Fruit fly (Drosophila melanogaster) whole organism, embryonic: ENCODE measurements around the gene Mtch.

Source experiments
- B-H1 ChIP-seq: fragments of 200-800 bp; sonication (Bioruptor generic); IDR thresholded peaks from 3 replicates; pipeline ENCODE4 v1.3.6; 2022; ENCODE audit warnings: missing biosample characterization, missing genetic modification characterization
- CG10321 ChIP-seq: fragments of 200-800 bp; sonication (Bioruptor generic); IDR thresholded peaks from 2 replicates; pipeline ENCODE4 v1.3.6; 2022; ENCODE audit warnings: missing biosample characterization, missing genetic modification characterization
- CG11398 ChIP-seq: fragments of 200-800 bp; sonication (Bioruptor generic); optimal IDR thresholded peaks from 2 replicates; lab custom pipeline; 2016; ENCODE audit warnings: missing biosample characterization, missing genetic modification characterization
- CG12659 ChIP-seq: fragments of 200-800 bp; sonication (Bioruptor generic); optimal IDR thresholded peaks from 3 replicates; lab custom pipeline; 2017; ENCODE audit warnings: mild to moderate bottlenecking, missing biosample characterization, missing genetic modification reagents, missing genetic modification characterization
- CG13775 ChIP-seq: fragments of 200-800 bp; sonication (Bioruptor generic); optimal IDR thresholded peaks from 3 replicates; lab custom pipeline; 2017; ENCODE audit warnings: missing biosample characterization, mild to moderate bottlenecking, missing genetic modification characterization
- CG15514 ChIP-seq: fragments of 200-800 bp; sonication (Bioruptor generic); optimal IDR thresholded peaks from 3 replicates; lab custom pipeline; 2017; ENCODE audit warnings: missing biosample characterization, missing genetic modification characterization, mild to moderate bottlenecking, moderate library complexity, missing genetic modification reagents
- CG1602 ChIP-seq: fragments of 200-800 bp; sonication (Bioruptor generic); optimal IDR thresholded peaks from 3 replicates; lab custom pipeline; 2016; ENCODE audit warnings: missing biosample characterization, missing genetic modification characterization
- CG16779 ChIP-seq: fragments of 200-800 bp; sonication (Bioruptor generic); IDR thresholded peaks from 2 replicates; pipeline ENCODE4 v1.3.6; 2022; ENCODE audit warnings: missing biosample characterization, missing genetic modification characterization
- CG17186 ChIP-seq: fragments of 200-800 bp; sonication (Bioruptor generic); optimal IDR thresholded peaks from 3 replicates; lab custom pipeline; 2017; ENCODE audit warnings: missing biosample characterization, missing genetic modification reagents, missing genetic modification characterization
- CG18262 ChIP-seq: fragments of 200-800 bp; optimal IDR thresholded peaks from 3 replicates; lab custom pipeline; 2019; ENCODE audit warnings: missing biosample characterization, mild to moderate bottlenecking, missing genetic modification characterization, moderate library complexity
- CG2712 ChIP-seq: fragments of 200-800 bp; optimal IDR thresholded peaks from 3 replicates; lab custom pipeline; 2019; ENCODE audit warnings: missing biosample characterization, mild to moderate bottlenecking, missing genetic modification characterization, moderate library complexity
- CG31224 ChIP-seq: fragments of 200-800 bp; sonication (Bioruptor generic); IDR thresholded peaks from 2 replicates; pipeline ENCODE4 v1.3.6; 2022; ENCODE audit warnings: missing biosample characterization, missing genetic modification characterization
- CG31388 ChIP-seq: fragments of 200-800 bp; sonication (Bioruptor generic); optimal IDR thresholded peaks from 2 replicates; lab custom pipeline; 2016; ENCODE audit warnings: missing biosample characterization, missing genetic modification characterization
- CG43689 ChIP-seq: fragments of 200-800 bp; sonication (Bioruptor generic); IDR thresholded peaks from 2 replicates; pipeline ENCODE4 v1.3.6; 2022; ENCODE audit warnings: missing biosample characterization, missing genetic modification characterization
- CG4404 ChIP-seq: fragments of 200-800 bp; sonication (Bioruptor generic); IDR thresholded peaks from 2 replicates; pipeline ENCODE4 v1.3.6; 2022; ENCODE audit warnings: missing biosample characterization, missing genetic modification characterization
- CG6175 ChIP-seq: fragments of 200-800 bp; sonication (Bioruptor generic); IDR thresholded peaks from 3 replicates; pipeline ENCODE4 v1.3.6; 2022; ENCODE audit warnings: missing biosample characterization, missing genetic modification characterization
- CG6254 ChIP-seq: fragments of 200-800 bp; sonication (Bioruptor generic); optimal IDR thresholded peaks from 3 replicates; lab custom pipeline; 2017; ENCODE audit warnings: mild to moderate bottlenecking, missing biosample characterization, missing genetic modification reagents, missing genetic modification characterization
- CG8944 ChIP-seq: fragments of 200-800 bp; sonication (Bioruptor generic); optimal IDR thresholded peaks from 3 replicates; lab custom pipeline; 2016; ENCODE audit warnings: missing biosample characterization, missing genetic modification characterization
- CHES-1-like ChIP-seq: fragments of 200-800 bp; sonication (Bioruptor generic); optimal IDR thresholded peaks from 2 replicates; lab custom pipeline; 2016; ENCODE audit warnings: missing biosample characterization, missing genetic modification characterization
- Fer3 ChIP-seq: fragments of 200-800 bp; sonication (Bioruptor generic); optimal IDR thresholded peaks from 2 replicates; lab custom pipeline; 2018; ENCODE audit warnings: missing biosample characterization, mild to moderate bottlenecking, missing genetic modification characterization, moderate library complexity
- Gug ChIP-seq: fragments of 200-800 bp; sonication (Bioruptor generic); IDR thresholded peaks from 4 replicates; pipeline ENCODE4 v1.3.6; 2022; ENCODE audit warnings: missing biosample characterization, missing genetic modification characterization
- HmgD ChIP-seq: fragments of 200-800 bp; sonication (Bioruptor generic); optimal IDR thresholded peaks from 3 replicates; lab custom pipeline; 2016; ENCODE audit warnings: missing biosample characterization, missing genetic modification characterization
- Hsf ChIP-seq: fragments of 200-800 bp; sonication (Bioruptor generic); optimal IDR thresholded peaks from 3 replicates; lab custom pipeline; 2016; ENCODE audit warnings: missing biosample characterization, missing genetic modification characterization
- Lim3 ChIP-seq: fragments of 200-800 bp; sonication (Bioruptor generic); IDR thresholded peaks from 2 replicates; pipeline ENCODE4 v1.3.6; 2022; ENCODE audit warnings: missing biosample characterization, missing genetic modification characterization
- Meics ChIP-seq: fragments of 200-800 bp; sonication (Bioruptor generic); optimal IDR thresholded peaks from 2 replicates; lab custom pipeline; 2017; ENCODE audit warnings: missing biosample characterization, mild to moderate bottlenecking, missing genetic modification characterization
- Poxn ChIP-seq: fragments of 200-800 bp; sonication (Bioruptor generic); IDR thresholded peaks from 2 replicates; pipeline ENCODE4 v1.3.6; 2022; ENCODE audit warnings: missing biosample characterization, missing genetic modification characterization
- Sry-β ChIP-seq: fragments of 200-800 bp; sonication (Bioruptor generic); optimal IDR thresholded peaks from 2 replicates; lab custom pipeline; 2018; ENCODE audit warnings: missing biosample characterization, mild to moderate bottlenecking, missing genetic modification characterization, moderate library complexity
- Sry-δ ChIP-seq: fragments of 200-800 bp; sonication (Bioruptor generic); optimal IDR thresholded peaks from 2 replicates; lab custom pipeline; 2016; ENCODE audit warnings: missing biosample characterization, missing genetic modification characterization
- TFAM ChIP-seq: fragments of 200-800 bp; sonication (Bioruptor generic); optimal IDR thresholded peaks from 2 replicates; lab custom pipeline; 2017; ENCODE audit warnings: missing biosample characterization, missing genetic modification characterization, inconsistent platforms
- abd-A ChIP-seq: fragments of 200-800 bp; sonication (Bioruptor generic); optimal IDR thresholded peaks from 3 replicates; lab custom pipeline; 2019; ENCODE audit warnings: missing biosample characterization, mild to moderate bottlenecking, missing genetic modification characterization, moderate library complexity
- bsh ChIP-seq, 2 experiments: fragments of 200-800 bp; sonication (Bioruptor generic); optimal IDR thresholded peaks; 2 replicates each; lab custom pipeline; 2017 to 2018; ENCODE audit warnings: mild to moderate bottlenecking in 2 of 2, missing biosample characterization in 2 of 2, missing genetic modification characterization in 2 of 2, moderate library complexity in 1 of 2
- crp ChIP-seq, 2 experiments: fragments of 200-800 bp; sonication (Bioruptor generic); optimal IDR thresholded peaks; 2 replicates in 1 of 2; 3 replicates in 1 of 2; lab custom pipeline; 2017; ENCODE audit warnings: missing biosample characterization in 2 of 2, missing genetic modification characterization in 2 of 2, mild to moderate bottlenecking in 1 of 2, moderate library complexity in 1 of 2
- hb ChIP-seq: fragments of 200-800 bp; sonication (Bioruptor generic); IDR thresholded peaks from 3 replicates; pipeline ENCODE4 v1.3.6; 2022; ENCODE audit warnings: missing biosample characterization, missing genetic modification characterization; ENCODE audit not compliant: partially characterized antibody
- hth ChIP-seq: fragments of >200 bp; optimal IDR thresholded peaks from 2 replicates; lab custom pipeline; 2017; ENCODE audit warnings: inconsistent platforms
- insv ChIP-seq, 2 experiments: fragments of 200-800 bp; sonication (Bioruptor generic); optimal IDR thresholded peaks; 3 replicates each; lab custom pipeline; 2016 to 2018; ENCODE audit warnings: missing biosample characterization in 2 of 2, missing genetic modification characterization in 2 of 2
- kay ChIP-seq: fragments of 200-800 bp; sonication (Bioruptor generic); optimal IDR thresholded peaks from 2 replicates; lab custom pipeline; 2016; ENCODE audit warnings: missing biosample characterization, missing genetic modification characterization
- lilli ChIP-seq: fragments of 200-800 bp; sonication (Bioruptor generic); optimal IDR thresholded peaks from 3 replicates; lab custom pipeline; 2016; ENCODE audit warnings: missing biosample characterization, missing genetic modification characterization
- maf-S ChIP-seq: fragments of 200-800 bp; sonication (Bioruptor generic); optimal IDR thresholded peaks from 2 replicates; lab custom pipeline; 2016; ENCODE audit warnings: missing biosample characterization, missing genetic modification characterization
- pzg ChIP-seq: fragments of 200-800 bp; sonication (Bioruptor generic); optimal IDR thresholded peaks from 3 replicates; lab custom pipeline; 2018; ENCODE audit warnings: missing biosample characterization, mild to moderate bottlenecking, missing genetic modification characterization, moderate library complexity
- rib ChIP-seq: fragments of 200-800 bp; sonication (Bioruptor generic); IDR thresholded peaks from 2 replicates; pipeline ENCODE4 v1.3.6; 2022; ENCODE audit warnings: missing biosample characterization, missing genetic modification characterization
- row ChIP-seq: fragments of 200-800 bp; sonication (Bioruptor generic); IDR thresholded peaks from 3 replicates; pipeline ENCODE4 v1.3.6; 2022; ENCODE audit warnings: missing biosample characterization, missing genetic modification characterization
- scrt ChIP-seq: fragments of 200-800 bp; sonication (Bioruptor generic); optimal IDR thresholded peaks from 2 replicates; lab custom pipeline; 2018; ENCODE audit warnings: missing biosample characterization, mild to moderate bottlenecking, missing genetic modification characterization, moderate library complexity
- sima ChIP-seq: fragments of 200-800 bp; sonication (Bioruptor generic); optimal IDR thresholded peaks from 2 replicates; lab custom pipeline; 2016; ENCODE audit warnings: missing biosample characterization, missing genetic modification characterization
- so ChIP-seq: fragments of 200-800 bp; sonication (Bioruptor generic); IDR thresholded peaks from 3 replicates; pipeline ENCODE4 v1.3.6; 2022; ENCODE audit warnings: missing biosample characterization, missing genetic modification characterization
- stc ChIP-seq: fragments of 200-800 bp; sonication (Bioruptor generic); IDR thresholded peaks from 2 replicates; pipeline ENCODE4 v1.3.6; 2022; ENCODE audit warnings: missing biosample characterization, missing genetic modification characterization
- tio ChIP-seq: fragments of 200-800 bp; sonication (Bioruptor generic); optimal IDR thresholded peaks from 2 replicates; lab custom pipeline; 2017; ENCODE audit warnings: missing biosample characterization, missing genetic modification characterization, inconsistent platforms
- vfl ChIP-seq: fragments of 200-800 bp; sonication (Bioruptor generic); optimal IDR thresholded peaks from 2 replicates; lab custom pipeline; 2016; ENCODE audit warnings: missing biosample characterization, missing genetic modification characterization
- vnd ChIP-seq: fragments of 200-800 bp; sonication (Bioruptor generic); IDR thresholded peaks from 3 replicates; pipeline ENCODE4 v1.3.6; 2022; ENCODE audit warnings: missing biosample characterization, missing genetic modification characterization; ENCODE audit not compliant: partially characterized antibody
- wek ChIP-seq: fragments of 200-800 bp; sonication (Bioruptor generic); optimal IDR thresholded peaks from 3 replicates; lab custom pipeline; 2018; ENCODE audit warnings: missing biosample characterization, mild to moderate bottlenecking, missing genetic modification characterization, moderate library complexity

Mtch gene

DNA sequence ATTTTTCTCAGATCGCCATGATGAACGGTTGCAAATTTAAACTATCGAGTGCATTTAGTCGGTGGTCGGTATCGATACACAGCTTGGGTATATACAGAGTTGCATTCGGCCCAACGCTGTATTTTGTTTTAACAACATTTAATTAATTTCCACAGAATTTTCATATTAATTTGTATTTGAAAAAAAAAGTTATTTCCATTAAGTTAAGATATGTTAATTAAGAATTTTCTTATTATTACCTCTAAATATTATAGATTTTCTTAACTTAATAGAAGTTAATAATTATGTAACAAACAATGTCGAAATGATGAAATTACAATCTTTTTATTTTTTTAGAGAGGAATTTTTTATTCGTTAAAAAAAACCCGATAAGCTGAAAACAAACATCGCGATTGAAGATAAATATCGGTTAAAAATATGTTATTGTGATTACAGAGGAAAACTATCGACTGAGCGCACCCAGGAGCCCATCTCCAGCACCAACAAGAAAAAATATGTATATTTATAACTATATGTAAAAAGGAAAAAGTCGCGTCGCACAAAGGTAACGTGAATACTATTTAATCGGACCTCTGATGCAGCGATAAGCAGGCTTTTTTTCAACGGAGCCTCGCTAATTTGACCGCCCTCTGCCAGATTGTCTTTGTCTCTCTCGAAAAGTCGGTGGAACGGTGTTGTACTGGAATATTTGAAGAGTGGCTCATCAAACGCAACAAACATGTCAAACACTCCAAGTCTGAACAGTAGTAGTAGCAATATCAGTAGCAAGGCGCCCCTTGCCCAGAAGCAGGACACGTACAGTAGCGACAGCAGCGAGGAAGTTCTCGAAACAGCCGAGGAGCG, 15.5 kb downstream of the Mtch start, which contains the start of the genes rno and mri (continued):
- no peak for TF ChIP-seq tio (GFP tag; lab: Kevin White, UChicago)
- peak; percentile 84 for TF ChIP-seq CG18262
- peak; percentile 87 for TF ChIP-seq hb (GFP tag; lab: Robert Waterston, UW)
- TF ChIP-seq Lim3 (GFP tag; lab: Robert Waterston, UW) = no peak
- TF ChIP-seq CG31224 (GFP tag; lab: Robert Waterston, UW) = no peak; the same call in 1 of the 2 replicates
- peak; percentile 87 for TF ChIP-seq CG13775
- no peak for TF ChIP-seq insv (GFP tag; optimal IDR thresholded peaks at IDR 0.05; lab: Kevin White, UChicago)
- TF ChIP-seq vfl (GFP tag; lab: Kevin White, UChicago) = no peak
- no peak for TF ChIP-seq TFAM
- TF ChIP-seq vnd = peak; percentile 94
- peak in 1 of 2 experiments; percentile 11 for TF ChIP-seq crp (GFP tag; optimal IDR thresholded peaks at IDR 0.05; lab: Kevin White, UChicago)
- peak; percentile 65; the same call in 2 of the 3 replicates for TF ChIP-seq B-H1 (GFP tag; lab: Robert Waterston, UW)
- no peak for TF ChIP-seq CG31388 (GFP tag; lab: Kevin White, UChicago)
- no peak for TF ChIP-seq CG43689 (GFP tag; lab: Robert Waterston, UW)
- no peak for TF ChIP-seq CG6254 (GFP tag; lab: Kevin White, UChicago)
- peak; percentile 17; the same call in 1 of the 2 replicates for TF ChIP-seq CG10321 (GFP tag; lab: Robert Waterston, UW)
- TF ChIP-seq kay (GFP tag; lab: Kevin White, UChicago) = peak; percentile 33
- TF ChIP-seq pzg = peak; percentile 35
- peak; percentile 38; the same call in 1 of the 2 replicates for TF ChIP-seq CG4404 (GFP tag; lab: Robert Waterston, UW)
- peak in 1 of 2 experiments; percentile 71 for TF ChIP-seq bsh (GFP tag; optimal IDR thresholded peaks at IDR 0.05; lab: Kevin White, UChicago)
- no peak for TF ChIP-seq CHES-1-like
- TF ChIP-seq Hsf = peak; percentile 9
- TF ChIP-seq abd-A = no peak
- TF ChIP-seq HmgD (GFP tag; lab: Kevin White, UChicago) = no peak
- no peak for TF ChIP-seq sima
- peak; percentile 43 for TF ChIP-seq CG15514 (GFP tag; lab: Kevin White, UChicago)
- TF ChIP-seq CG11398 (GFP tag; lab: Kevin White, UChicago) = no peak
- TF ChIP-seq rib (GFP tag; lab: Robert Waterston, UW) = no peak
- TF ChIP-seq Sry-β (GFP tag; lab: Kevin White, UChicago) = no peak
- TF ChIP-seq CG12659 (GFP tag; lab: Kevin White, UChicago) = peak; percentile 60
- TF ChIP-seq so (GFP tag; lab: Robert Waterston, UW) = peak; percentile 52; the same call in 1 of the 3 replicates
- peak; percentile 81 for TF ChIP-seq Sry-δ (GFP tag; lab: Kevin White, UChicago)
- TF ChIP-seq row (GFP tag; lab: Robert Waterston, UW) = peak; percentile 86
- peak; percentile 63; the same call in 1 of the 2 replicates for TF ChIP-seq stc (GFP tag; lab: Robert Waterston, UW)
- TF ChIP-seq CG16779 (GFP tag; lab: Robert Waterston, UW) = 0 out of 2 replicates have a peak, but pooled peaks have one; percentile 21
- no peak for TF ChIP-seq CG8944 (GFP tag; lab: Kevin White, UChicago)
- TF ChIP-seq CG17186 (GFP tag; lab: Kevin White, UChicago) = no peak
- no peak for TF ChIP-seq scrt (GFP tag; lab: Kevin White, UChicago)
- peak; percentile 70 for TF ChIP-seq CG1602
- TF ChIP-seq lilli = peak; percentile 31
- no peak for TF ChIP-seq hth (lab: Kevin White, UChicago)
- no peak for TF ChIP-seq wek (GFP tag; lab: Kevin White, UChicago)
- peak; percentile 65 for TF ChIP-seq Meics (GFP tag; lab: Kevin White, UChicago)
- no peak for TF ChIP-seq maf-S (GFP tag; lab: Kevin White, UChicago)
- TF ChIP-seq Gug (GFP tag; lab: Robert Waterston, UW) = peak; percentile 58; the same call in 3 of the 4 replicates
- TF ChIP-seq Fer3 (tag; lab: Kevin White, UChicago) = peak; percentile 75
- TF ChIP-seq CG6175 (GFP tag; lab: Robert Waterston, UW) = no peak
- TF ChIP-seq Poxn (GFP tag; lab: Robert Waterston, UW) = no peak
- peak; percentile 86 for TF ChIP-seq CG2712 (tag; lab: Kevin White, UChicago)
